Worm (Caenorhabditis elegans): ENCODE data around the gene F38B7.11.
A peak's percentile ranks its signal among the peaks of the same experiment; 100 is the strongest.

DNA sequence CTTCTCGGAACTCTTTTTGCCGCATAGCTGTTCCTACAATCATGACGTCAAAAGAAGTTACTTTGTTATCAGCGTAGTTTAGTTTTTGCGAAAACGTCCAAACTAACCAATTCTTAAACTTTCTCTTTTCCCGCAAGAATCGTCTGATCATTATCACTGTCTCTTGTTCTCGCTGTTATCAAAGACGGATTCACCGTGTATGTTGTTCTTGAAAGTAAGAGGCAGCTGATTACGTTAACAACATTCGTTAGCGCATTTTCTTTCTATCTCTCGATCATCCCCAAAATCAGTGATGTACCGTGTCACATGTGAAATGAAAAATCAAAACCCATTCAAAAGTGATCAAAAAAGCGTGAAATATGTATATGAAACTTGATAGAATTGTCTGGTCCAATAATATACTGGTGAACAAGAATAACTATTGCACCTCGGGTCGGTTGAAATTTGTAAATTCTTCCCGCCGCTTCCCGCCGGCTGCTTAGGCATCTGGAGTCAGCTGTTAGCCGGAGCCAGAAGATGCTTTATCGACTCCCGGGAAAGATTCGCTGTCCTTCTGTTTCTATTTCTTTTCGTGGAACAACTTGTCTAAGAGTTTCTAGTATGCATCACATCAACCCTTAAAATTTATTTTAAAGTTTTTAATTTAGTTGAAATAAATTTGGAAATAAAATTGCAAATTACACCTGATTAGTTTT, 12.3 kb upstream of the F38B7.11 start:
- no peak for TF ChIP-seq ceh-27 (GFP tag; optimal IDR thresholded peaks at IDR 0.05)
- peak; percentile 85 for TF ChIP-seq nhr-80 (tag; optimal IDR thresholded peaks at IDR 0.05)
- no peak for TF ChIP-seq B0261.1 (tag; optimal IDR thresholded peaks at IDR 0.05)
- no peak for TF ChIP-seq nfya-1 (tag; optimal IDR thresholded peaks at IDR 0.05; ENCODE audit: borderline replicate concordance, insufficient read depth)
- TF ChIP-seq nhr-90 (tag; optimal IDR thresholded peaks at IDR 0.05), result no peak
- TF ChIP-seq tbx-9 (tag; optimal IDR thresholded peaks at IDR 0.05; ENCODE audit: borderline replicate concordance), result no peak
- no peak for TF ChIP-seq let-526 (GFP tag; IDR thresholded peaks at IDR 0.05)
- no peak for TF ChIP-seq Y79H2A.3 (GFP tag; conservative IDR thresholded peaks at IDR 0.05)
- TF ChIP-seq lin-26 (GFP tag; IDR thresholded peaks at IDR 0.05), result no peak
- no peak for TF ChIP-seq ztf-18 (tag; optimal IDR thresholded peaks at IDR 0.05)
- TF ChIP-seq snpc-1.3 (tag; optimal IDR thresholded peaks at IDR 0.05; ENCODE audit: insufficient read depth), result no peak
- TF ChIP-seq D2030.7 (GFP tag; IDR thresholded peaks at IDR 0.05), result no peak
- TF ChIP-seq snpc-4 (GFP tag; optimal IDR thresholded peaks at IDR 0.05), result no peak
- no peak for TF ChIP-seq snpc-4 (tag; optimal IDR thresholded peaks at IDR 0.05)

Data from whole organism, young adult.